Worm (Caenorhabditis elegans) whole organism, late embryonic: ENCODE data around the gene F14H8.4.

Experiments
- ceh-24 ChIP-seq: sonication (generic microtip); optimal IDR thresholded peaks from 2 replicates; lab custom pipeline; 2016; ENCODE audit warnings: mild to moderate bottlenecking, missing genetic modification characterization, missing compliant biosample characterization
- dve-1 ChIP-seq: sonication (generic microtip); optimal IDR thresholded peaks from 2 replicates; lab custom pipeline; 2017; ENCODE audit warnings: antibody characterized with exemption, mild to moderate bottlenecking, missing genetic modification characterization, missing compliant biosample characterization
- rnt-1 ChIP-seq: sonication (generic microtip); optimal IDR thresholded peaks from 2 replicates; lab custom pipeline; 2016; ENCODE audit warnings: missing genetic modification characterization, missing compliant biosample characterization

- TF ChIP-seq rnt-1 (tag; lab: Kevin White, UChicago): no peak
- TF ChIP-seq dve-1: no peak
- no peak for TF ChIP-seq ceh-24 (tag; lab: Kevin White, UChicago)
Observed at ce11 chrV:15068378-15068777, 44.7 kb downstream of the F14H8.4 start, which contains the start of gene dnj-3.
